Worm (Caenorhabditis elegans) whole organism, L3 larva: ENCODE measurements around the gene srw-113.

Experiments used
- aly-2 ChIP-seq: fragments of 150-350 bp; optimal IDR thresholded peaks from 2 replicates; lab custom pipeline; 2014; ENCODE audit warnings: missing biosample characterization, missing genetic modification characterization
- egl-27 ChIP-seq: sonication (generic microtip); optimal IDR thresholded peaks from 4 replicates; lab custom pipeline; 2017; ENCODE audit warnings: missing biosample characterization, missing genetic modification reagents, missing genetic modification characterization
- egl-5 ChIP-seq: fragments of 150-350 bp; optimal IDR thresholded peaks from 2 replicates; lab custom pipeline; 2017; ENCODE audit warnings: missing biosample characterization, missing genetic modification reagents, missing genetic modification characterization, inconsistent platforms
- elt-1 ChIP-seq: fragments of 150-350 bp; optimal IDR thresholded peaks from 2 replicates; lab custom pipeline; 2014; ENCODE audit warnings: missing biosample characterization, missing genetic modification characterization
- fos-1 ChIP-seq: fragments of 150-350 bp; optimal IDR thresholded peaks from 2 replicates; lab custom pipeline; 2014; ENCODE audit warnings: missing biosample characterization, missing genetic modification characterization
- jun-1 ChIP-seq: fragments of 150-350 bp; optimal IDR thresholded peaks from 2 replicates; lab custom pipeline; 2014; ENCODE audit warnings: missing biosample characterization, missing genetic modification reagents, missing genetic modification characterization
- nhr-25 ChIP-seq: sonication (generic microtip); optimal IDR thresholded peaks from 2 replicates; lab custom pipeline; 2017; ENCODE audit warnings: missing biosample characterization, missing genetic modification characterization
- nhr-77 ChIP-seq: fragments of 150-350 bp; optimal IDR thresholded peaks from 2 replicates; lab custom pipeline; 2014; ENCODE audit warnings: missing biosample characterization, missing genetic modification characterization
- sea-2 ChIP-seq: fragments of 150-350 bp; sonication (generic microtip); optimal IDR thresholded peaks from 4 replicates; lab custom pipeline; 2014; ENCODE audit warnings: missing biosample characterization, missing genetic modification reagents, missing genetic modification characterization
- snpc-4 ChIP-seq: fragments of 150-350 bp; optimal IDR thresholded peaks from 2 replicates; lab custom pipeline; 2014; ENCODE audit warnings: missing biosample characterization, missing genetic modification characterization
- tbx-2 ChIP-seq: sonication (generic microtip); optimal IDR thresholded peaks from 2 replicates; lab custom pipeline; 2016; ENCODE audit warnings: mild to moderate bottlenecking, missing genetic modification characterization, missing compliant biosample characterization
- unc-39 ChIP-seq: sonication (generic microtip); optimal IDR thresholded peaks from 4 replicates; lab custom pipeline; 2017; ENCODE audit warnings: missing biosample characterization, missing genetic modification characterization

DNA sequence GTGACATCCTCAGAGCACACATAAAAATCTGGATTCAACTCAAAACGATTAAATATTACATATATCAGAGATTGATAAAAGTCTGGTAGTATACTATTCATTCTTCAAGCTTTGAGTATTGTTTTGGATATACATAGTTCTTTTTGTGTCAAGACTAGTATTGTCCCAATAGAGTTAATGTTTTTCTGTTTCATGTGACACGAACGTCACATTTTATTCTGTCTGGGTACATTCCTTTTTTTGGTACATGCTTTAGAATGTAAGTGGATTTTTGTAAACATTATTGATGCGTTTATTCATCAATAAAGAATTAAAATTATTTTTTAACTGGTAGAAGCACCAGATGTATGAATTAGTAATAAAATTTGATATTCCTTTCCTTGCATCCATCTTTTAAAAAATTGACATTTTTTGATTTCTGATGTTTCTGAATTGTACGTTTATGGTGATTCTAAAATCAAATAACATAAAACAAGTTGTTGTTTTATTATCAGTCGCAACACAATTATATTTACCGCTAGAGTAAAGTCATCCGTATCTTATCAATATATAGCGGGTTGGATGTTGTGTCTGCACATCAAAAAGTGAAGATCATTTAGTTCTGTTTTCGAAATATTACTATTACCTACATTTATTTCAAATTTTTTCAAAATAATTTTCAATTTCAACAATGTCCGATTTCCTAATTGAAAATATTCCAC, 17.0 kb upstream of the srw-113 start, which contains the start of the genes srt-22 and nhr-246:
- TF ChIP-seq sea-2 (no peak), aly-2 (tag; lab: Kevin White, UChicago) (no peak), unc-39 (tag; lab: Kevin White, UChicago) (no peak), jun-1 (tag; lab: Kevin White, UChicago) (no peak), egl-5 (tag; lab: Kevin White, UChicago) (no peak), tbx-2 (tag; lab: Kevin White, UChicago) (no peak), snpc-4 (tag; lab: Kevin White, UChicago) (no peak), nhr-25 (tag; lab: Kevin White, UChicago) (no peak), egl-27 (no peak), elt-1 (tag; lab: Kevin White, UChicago) (no peak), fos-1 (tag; lab: Kevin White, UChicago) (no peak), nhr-77 (tag; lab: Kevin White, UChicago) (no peak)
